Worm (Caenorhabditis elegans) whole organism, L2 larva: ENCODE results near the gene npr-43.

Source experiments
- C34F6.9 ChIP-seq: fragments of 150-350 bp; optimal IDR thresholded peaks from 2 replicates; lab custom pipeline; 2014; ENCODE audit warnings: missing biosample characterization, missing genetic modification characterization
- F13H6.1 ChIP-seq: sonication (generic microtip); optimal IDR thresholded peaks from 2 replicates; lab custom pipeline; 2016; ENCODE audit warnings: missing genetic modification characterization, missing compliant biosample characterization
- R02D3.7 ChIP-seq: fragments of 150-350 bp; optimal IDR thresholded peaks from 2 replicates; lab custom pipeline; 2014; ENCODE audit warnings: missing biosample characterization, missing genetic modification characterization
- Y55F3AM.14 ChIP-seq: fragments of 200-800 bp; sonication (Bioruptor generic); optimal IDR thresholded peaks from 2 replicates; lab custom pipeline; 2018; ENCODE audit warnings: mild to moderate bottlenecking, missing genetic modification characterization, missing compliant biosample characterization
- ZK546.5 ChIP-seq: sonication (generic microtip); optimal IDR thresholded peaks from 2 replicates; lab custom pipeline; 2017; ENCODE audit warnings: missing biosample characterization, missing genetic modification characterization
- alr-1 ChIP-seq: fragments of 150-350 bp; optimal IDR thresholded peaks from 2 replicates; lab custom pipeline; 2014; ENCODE audit warnings: missing biosample characterization, missing genetic modification characterization
- aly-2 ChIP-seq: fragments of 150-350 bp; optimal IDR thresholded peaks from 2 replicates; lab custom pipeline; 2014; ENCODE audit warnings: missing biosample characterization, missing genetic modification characterization
- ama-1 ChIP-seq: fragments of 150-350 bp; optimal IDR thresholded peaks from 2 replicates; lab custom pipeline; 2018; ENCODE audit warnings: inconsistent platforms
- blmp-1 ChIP-seq: sonication (generic microtip); optimal IDR thresholded peaks from 2 replicates; lab custom pipeline; 2017; ENCODE audit warnings: missing genetic modification characterization, mild to moderate bottlenecking, missing compliant biosample characterization, antibody characterized with exemption, moderate library complexity; ENCODE audit not compliant: insufficient read depth
- ceh-16 ChIP-seq: fragments of 150-350 bp; optimal IDR thresholded peaks from 2 replicates; lab custom pipeline; 2014; ENCODE audit warnings: missing biosample characterization, missing genetic modification characterization
- ceh-82 ChIP-seq: fragments of 150-350 bp; optimal IDR thresholded peaks from 2 replicates; lab custom pipeline; 2014; ENCODE audit warnings: missing biosample characterization, missing genetic modification characterization
- crh-2 ChIP-seq: sonication (generic microtip); optimal IDR thresholded peaks from 2 replicates; lab custom pipeline; 2017; ENCODE audit warnings: missing biosample characterization, missing genetic modification characterization
- dmd-4 ChIP-seq: sonication (generic microtip); optimal IDR thresholded peaks from 2 replicates; lab custom pipeline; 2017; ENCODE audit warnings: missing biosample characterization, missing genetic modification characterization
- egl-27 ChIP-seq: sonication (generic microtip); optimal IDR thresholded peaks from 3 replicates; lab custom pipeline; 2017; ENCODE audit warnings: missing biosample characterization, missing genetic modification reagents, missing genetic modification characterization
- elt-1 ChIP-seq: fragments of 150-350 bp; optimal IDR thresholded peaks from 2 replicates; lab custom pipeline; 2014; ENCODE audit warnings: missing biosample characterization, missing genetic modification characterization
- elt-3 ChIP-seq: sonication (generic microtip); optimal IDR thresholded peaks from 2 replicates; lab custom pipeline; 2017; ENCODE audit warnings: missing biosample characterization, missing genetic modification characterization
- fos-1 ChIP-seq: fragments of 150-350 bp; optimal IDR thresholded peaks from 2 replicates; lab custom pipeline; 2014; ENCODE audit warnings: missing biosample characterization, missing genetic modification characterization
- gmeb-1 ChIP-seq: fragments of 150-350 bp; optimal IDR thresholded peaks from 2 replicates; lab custom pipeline; 2014; ENCODE audit warnings: missing biosample characterization, missing genetic modification characterization
- lin-11 ChIP-seq: fragments of 150-350 bp; sonication (generic microtip); optimal IDR thresholded peaks from 2 replicates; lab custom pipeline; 2014; ENCODE audit warnings: missing biosample characterization, missing genetic modification characterization, inconsistent platforms, mixed read lengths
- lin-13 ChIP-seq: fragments of 150-350 bp; optimal IDR thresholded peaks from 2 replicates; lab custom pipeline; 2014; ENCODE audit warnings: missing biosample characterization, missing genetic modification reagents, missing genetic modification characterization
- lin-39 ChIP-seq: fragments of 150-350 bp; optimal IDR thresholded peaks from 2 replicates; lab custom pipeline; 2014; ENCODE audit warnings: missing biosample characterization, missing genetic modification reagents, missing genetic modification characterization
- lsy-2 ChIP-seq, 2 experiments: fragments of 150-350 bp in 1 of 2; sonication (generic microtip) in 1 of 2; optimal IDR thresholded peaks; 2 replicates each; lab custom pipeline; 2014 to 2017; ENCODE audit warnings: missing biosample characterization in 2 of 2, missing genetic modification characterization in 2 of 2
- mab-5 ChIP-seq: fragments of 150-350 bp; optimal IDR thresholded peaks from 2 replicates; lab custom pipeline; 2014; ENCODE audit warnings: missing biosample characterization, missing genetic modification characterization
- mbf-1 ChIP-seq: sonication (generic microtip); optimal IDR thresholded peaks from 2 replicates; lab custom pipeline; 2017; ENCODE audit warnings: missing biosample characterization, missing genetic modification characterization
- mdl-1 ChIP-seq, 2 experiments: fragments of 150-350 bp in 1 of 2; sonication (generic microtip) in 1 of 2; optimal IDR thresholded peaks; 2 replicates each; lab custom pipeline; 2017; ENCODE audit warnings: missing biosample characterization in 2 of 2, missing genetic modification characterization in 2 of 2
- nhr-10 ChIP-seq: sonication (generic microtip); optimal IDR thresholded peaks from 2 replicates; lab custom pipeline; 2017; ENCODE audit warnings: missing biosample characterization, missing genetic modification characterization
- nhr-11 ChIP-seq: fragments of 150-350 bp; optimal IDR thresholded peaks from 2 replicates; lab custom pipeline; 2014; ENCODE audit warnings: missing biosample characterization, missing genetic modification characterization
- nhr-12 ChIP-seq: fragments of 150-350 bp; optimal IDR thresholded peaks from 2 replicates; lab custom pipeline; 2014; ENCODE audit warnings: missing biosample characterization, missing genetic modification characterization
- nhr-129 ChIP-seq: fragments of 150-350 bp; optimal IDR thresholded peaks from 2 replicates; lab custom pipeline; 2014; ENCODE audit warnings: missing biosample characterization, missing genetic modification characterization
- nhr-21 ChIP-seq: fragments of 150-350 bp; optimal IDR thresholded peaks from 2 replicates; lab custom pipeline; 2014; ENCODE audit warnings: missing biosample characterization, missing genetic modification characterization
- nhr-23 ChIP-seq: fragments of 150-350 bp; optimal IDR thresholded peaks from 2 replicates; lab custom pipeline; 2014; ENCODE audit warnings: missing biosample characterization, missing genetic modification reagents, missing genetic modification characterization
- nhr-237 ChIP-seq: fragments of 150-350 bp; optimal IDR thresholded peaks from 2 replicates; lab custom pipeline; 2014; ENCODE audit warnings: missing biosample characterization, missing genetic modification characterization
- nhr-25 ChIP-seq: fragments of 150-350 bp; sonication (generic microtip); optimal IDR thresholded peaks from 3 replicates; lab custom pipeline; 2014; ENCODE audit warnings: missing biosample characterization, missing genetic modification characterization
- nhr-6 ChIP-seq: fragments of 150-350 bp; optimal IDR thresholded peaks from 2 replicates; lab custom pipeline; 2014; ENCODE audit warnings: missing biosample characterization, missing genetic modification characterization
- nhr-77 ChIP-seq: fragments of 150-350 bp; optimal IDR thresholded peaks from 2 replicates; lab custom pipeline; 2014; ENCODE audit warnings: missing biosample characterization, missing genetic modification characterization
- peb-1 ChIP-seq: fragments of 150-350 bp; optimal IDR thresholded peaks from 2 replicates; lab custom pipeline; 2014; ENCODE audit warnings: missing biosample characterization, missing genetic modification characterization
- sem-4 ChIP-seq: fragments of 150-350 bp; optimal IDR thresholded peaks from 2 replicates; lab custom pipeline; 2014; ENCODE audit warnings: missing biosample characterization, missing genetic modification reagents, missing genetic modification characterization
- skn-1 ChIP-seq: sonication (generic microtip); optimal IDR thresholded peaks from 2 replicates; lab custom pipeline; 2017; ENCODE audit warnings: missing biosample characterization, missing genetic modification characterization
- sma-3 ChIP-seq: sonication (generic microtip); optimal IDR thresholded peaks from 2 replicates; lab custom pipeline; 2016; ENCODE audit warnings: missing genetic modification reagents, missing genetic modification characterization, missing compliant biosample characterization
- sma-9 ChIP-seq, 2 experiments: fragments of 150-350 bp in 1 of 2; sonication (generic microtip) in 1 of 2; optimal IDR thresholded peaks; 2 replicates each; lab custom pipeline; 2014 to 2016; ENCODE audit warnings: missing genetic modification characterization in 2 of 2, mild to moderate bottlenecking in 1 of 2, missing biosample characterization in 1 of 2, missing compliant biosample characterization in 1 of 2, missing genetic modification reagents in 1 of 2, moderate library complexity in 1 of 2
- snpc-4 ChIP-seq: fragments of 150-350 bp; optimal IDR thresholded peaks from 2 replicates; lab custom pipeline; 2014; ENCODE audit warnings: missing biosample characterization, missing genetic modification characterization
- unc-39 ChIP-seq: fragments of 150-350 bp; optimal IDR thresholded peaks from 2 replicates; lab custom pipeline; 2014; ENCODE audit warnings: missing biosample characterization, missing genetic modification characterization
- unc-55 ChIP-seq: fragments of 150-350 bp; sonication (generic microtip); optimal IDR thresholded peaks from 3 replicates; lab custom pipeline; 2014; ENCODE audit warnings: missing biosample characterization, missing genetic modification reagents, missing genetic modification characterization
- unc-62 ChIP-seq: fragments of 150-350 bp; optimal IDR thresholded peaks from 2 replicates; lab custom pipeline; 2014; ENCODE audit warnings: missing biosample characterization, missing genetic modification reagents, missing genetic modification characterization
- zag-1 ChIP-seq: fragments of 150-350 bp; optimal IDR thresholded peaks from 2 replicates; lab custom pipeline; 2014; ENCODE audit warnings: missing biosample characterization, missing genetic modification characterization
- ztf-1 ChIP-seq: fragments of 200-800 bp; sonication (Bioruptor generic); conservative IDR thresholded peaks from 2 replicates; pipeline ENCODE4 v1.3.6; 2022; ENCODE audit warnings: missing genetic modification characterization, missing compliant biosample characterization
- ztf-11 ChIP-seq: sonication (generic microtip); optimal IDR thresholded peaks from 2 replicates; lab custom pipeline; 2017; ENCODE audit warnings: missing biosample characterization, missing genetic modification characterization
- ztf-4 ChIP-seq: fragments of 150-350 bp; optimal IDR thresholded peaks from 2 replicates; lab custom pipeline; 2014; ENCODE audit warnings: missing biosample characterization, missing genetic modification characterization

Gene npr-43

DNA sequence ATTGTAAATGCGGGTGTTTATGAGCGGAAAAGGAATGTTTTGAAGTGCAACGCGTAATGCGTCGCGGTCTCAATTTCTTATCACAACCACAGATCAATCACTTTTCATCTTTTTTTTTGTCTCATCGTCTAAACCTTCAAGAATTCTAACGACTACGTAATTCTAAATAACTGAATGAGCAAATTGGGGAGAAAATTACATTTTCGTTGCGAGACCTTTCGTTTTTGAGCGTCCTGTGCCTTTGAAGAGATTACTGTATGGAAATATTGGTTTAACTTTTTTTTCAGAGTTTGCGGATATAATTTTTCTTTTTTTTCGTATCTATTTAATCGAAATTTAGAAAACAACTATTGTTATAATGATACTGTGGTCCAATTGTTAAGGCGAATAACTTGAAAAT is 28.4 kb downstream of the npr-43 start:
- peak; percentile 11 for TF ChIP-seq lin-13
- no peak for TF ChIP-seq ztf-11 (tag; lab: Kevin White, UChicago)
- TF ChIP-seq, all 48 proteins: peak for 1

DNA sequence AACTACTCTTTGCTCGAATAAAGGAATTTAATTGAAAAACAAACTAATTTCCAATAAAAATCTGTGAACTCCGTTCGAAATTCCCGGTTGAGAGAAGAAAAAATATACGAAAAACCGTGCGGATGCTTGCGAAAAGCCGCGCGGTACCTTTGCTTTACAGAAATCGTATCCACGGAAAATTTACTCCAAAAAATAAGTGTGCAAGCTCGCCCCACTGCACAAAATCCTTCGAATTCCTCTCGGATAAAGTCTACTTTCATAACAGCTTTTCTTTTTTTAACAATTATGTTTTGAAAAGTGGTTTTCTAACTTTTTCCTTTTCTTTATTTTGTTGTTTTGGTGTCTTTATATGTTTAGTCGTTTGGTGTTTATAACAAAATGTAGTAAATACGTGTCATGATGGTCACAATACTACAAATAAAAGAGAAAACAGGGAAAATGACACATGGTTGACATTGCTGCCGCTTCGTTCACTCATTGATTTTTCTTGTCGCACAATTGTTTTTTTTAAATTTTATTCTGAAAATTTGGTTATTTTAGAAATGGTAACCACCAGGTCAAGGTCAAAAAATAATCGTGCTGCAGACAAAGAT is 31.6 kb downstream of the npr-43 start, which contains the start of gene cept-2:
cept-2 (plus strand) TSS at position 533 of the 593 bp plus-strand sequence.
- TF ChIP-seq ztf-11 (tag; lab: Kevin White, UChicago), result no peak
- no peak for TF ChIP-seq alr-1 (tag; lab: Kevin White, UChicago)
- TF ChIP-seq unc-55 (GFP tag; lab: Kevin White, UChicago), result peak; percentile 100
- peak; percentile 88 for TF ChIP-seq gmeb-1 (tag; lab: Kevin White, UChicago)
- TF ChIP-seq nhr-11, result no peak
- TF ChIP-seq nhr-129 (tag; lab: Kevin White, UChicago), result peak; percentile 95
- TF ChIP-seq nhr-77 (tag; lab: Kevin White, UChicago), result peak; percentile 66
- peak; percentile 75 for TF ChIP-seq ceh-82
- TF ChIP-seq ZK546.5 (tag; lab: Kevin White, UChicago), result peak; percentile 29
- TF ChIP-seq nhr-21 (tag; lab: Kevin White, UChicago), result peak; percentile 91
- TF ChIP-seq unc-39 (tag; lab: Kevin White, UChicago), result no peak
- TF ChIP-seq nhr-6 (tag; lab: Kevin White, UChicago), result no peak
- no peak for TF ChIP-seq nhr-23 (tag; lab: Kevin White, UChicago)
- TF ChIP-seq ceh-16 (tag; lab: Kevin White, UChicago), result peak; percentile 64
- peak; percentile 80 to 96 for TF ChIP-seq lsy-2 (tag; optimal IDR thresholded peaks at IDR 0.05; lab: Kevin White, UChicago)
- TF ChIP-seq F13H6.1, result peak; percentile 93
- TF ChIP-seq aly-2 (tag; lab: Kevin White, UChicago), result no peak
- no peak for TF ChIP-seq elt-3 (tag; lab: Kevin White, UChicago)
- peak; percentile 72 for TF ChIP-seq egl-27 (tag; lab: Kevin White, UChicago)
- no peak for TF ChIP-seq elt-1 (tag; lab: Kevin White, UChicago)
- no peak for TF ChIP-seq unc-62 (GFP tag; lab: Kevin White, UChicago)
- TF ChIP-seq sem-4 (tag; lab: Kevin White, UChicago), result peak; percentile 95
- peak; percentile 87 for TF ChIP-seq snpc-4
- TF ChIP-seq blmp-1 (tag; lab: Kevin White, UChicago), result peak; percentile 87
- peak; percentile 12 for TF ChIP-seq Y55F3AM.14
- no peak for TF ChIP-seq mbf-1 (tag; lab: Kevin White, UChicago)
- TF ChIP-seq sma-3 (GFP tag; lab: Kevin White, UChicago), result peak; percentile 95
- TF ChIP-seq lin-39 (tag; lab: Kevin White, UChicago), result no peak
- TF ChIP-seq zag-1 (tag; lab: Kevin White, UChicago), result peak; percentile 56
- TF ChIP-seq sma-9 (GFP tag; optimal IDR thresholded peaks at IDR 0.05; lab: Kevin White, UChicago), result peak; percentile 94
- TF ChIP-seq sma-9 (tag; optimal IDR thresholded peaks at IDR 0.05; lab: Kevin White, UChicago), result no peak
- TF ChIP-seq lin-11 (tag; lab: Kevin White, UChicago), result peak; percentile 96
- peak; percentile 53 for TF ChIP-seq ama-1
- TF ChIP-seq peb-1 (tag; lab: Kevin White, UChicago), result no peak
- TF ChIP-seq ztf-4 (tag; lab: Kevin White, UChicago), result peak; percentile 85
- no peak for TF ChIP-seq nhr-237 (tag; lab: Kevin White, UChicago)
- no peak for TF ChIP-seq nhr-10
- TF ChIP-seq dmd-4 (tag; lab: Kevin White, UChicago), result peak; percentile 43
- TF ChIP-seq crh-2 (tag; lab: Kevin White, UChicago), result peak; percentile 94
- TF ChIP-seq mab-5, result peak; percentile 88
- TF ChIP-seq nhr-25 (tag; lab: Kevin White, UChicago), result no peak
- peak in 1 of 2 experiments; percentile 46 for TF ChIP-seq mdl-1 (tag; optimal IDR thresholded peaks at IDR 0.05; lab: Kevin White, UChicago)
- peak; percentile 76 for TF ChIP-seq fos-1 (tag; lab: Kevin White, UChicago)
- no peak for TF ChIP-seq ztf-1 (GFP tag; lab: Robert Waterston, UW)
- peak; percentile 94 for TF ChIP-seq lin-13
- TF ChIP-seq skn-1 (tag; lab: Kevin White, UChicago), result peak; percentile 86
- TF ChIP-seq C34F6.9, result peak; percentile 97
- TF ChIP-seq R02D3.7 (tag; lab: Kevin White, UChicago), result peak; percentile 30
- no peak for TF ChIP-seq nhr-12 (tag; lab: Kevin White, UChicago)
